Worm (Caenorhabditis elegans) whole organism, mixed stage, embryonic: Measurements from ENCODE around the gene trpa-1.

Experiments
- bed-3 ChIP-seq: fragments of 200-800 bp; sonication (Bioruptor generic); optimal IDR thresholded peaks from 3 replicates; lab custom pipeline; 2018; ENCODE audit warnings: mild to moderate bottlenecking, missing genetic modification characterization, moderate library complexity, missing compliant biosample characterization
- blmp-1 ChIP-seq: fragments of 150-350 bp; optimal IDR thresholded peaks from 2 replicates; lab custom pipeline; 2014; ENCODE audit warnings: missing biosample characterization, missing genetic modification characterization
- ces-1 ChIP-seq: fragments of 150-350 bp; optimal IDR thresholded peaks from 2 replicates; lab custom pipeline; 2014; ENCODE audit warnings: missing biosample characterization, missing genetic modification reagents, missing genetic modification characterization
- elt-1 ChIP-seq: sonication (generic microtip); optimal IDR thresholded peaks from 2 replicates; lab custom pipeline; 2017; ENCODE audit warnings: missing genetic modification characterization, mild to moderate bottlenecking, missing compliant biosample characterization, antibody characterized with exemption, moderate library complexity, borderline replicate concordance; ENCODE audit not compliant: insufficient read depth
- elt-3 ChIP-seq: fragments of 150-350 bp; optimal IDR thresholded peaks from 2 replicates; lab custom pipeline; 2014; ENCODE audit warnings: missing biosample characterization, missing genetic modification characterization
- lsy-2 ChIP-seq: fragments of 150-350 bp; optimal IDR thresholded peaks from 2 replicates; lab custom pipeline; 2014; ENCODE audit warnings: missing biosample characterization, missing genetic modification characterization
- nhr-76 ChIP-seq: sonication (generic microtip); optimal IDR thresholded peaks from 2 replicates; lab custom pipeline; 2017; ENCODE audit warnings: missing biosample characterization, missing genetic modification characterization
- pha-4 ChIP-seq: fragments of 150-350 bp; optimal IDR thresholded peaks from 2 replicates; lab custom pipeline; 2018; ENCODE audit warnings: missing biosample characterization, missing genetic modification reagents, missing genetic modification characterization
- snpc-4 ChIP-seq: fragments of 150-350 bp; optimal IDR thresholded peaks from 2 replicates; lab custom pipeline; 2014; ENCODE audit warnings: missing biosample characterization, missing genetic modification characterization
- ztf-11 ChIP-seq: fragments of 150-350 bp; optimal IDR thresholded peaks from 2 replicates; lab custom pipeline; 2014; ENCODE audit warnings: missing biosample characterization, missing genetic modification characterization

- TF ChIP-seq nhr-76 (tag; lab: Kevin White, UChicago) (no peak), ces-1 (no peak), snpc-4 (tag; lab: Kevin White, UChicago) (no peak), bed-3 (GFP tag; lab: Kevin White, UChicago) (no peak), lsy-2 (no peak), elt-1 (tag; lab: Kevin White, UChicago) (no peak), pha-4 (no peak), blmp-1 (no peak), elt-3 (tag; lab: Kevin White, UChicago) (no peak), ztf-11 (tag; lab: Kevin White, UChicago) (no peak)
Observed at ce11 chrIV:11897710-11898109, 33.4 kb downstream of the trpa-1 start.
